Worm (Caenorhabditis elegans): ENCODE results near the gene polh-1.

DNA sequence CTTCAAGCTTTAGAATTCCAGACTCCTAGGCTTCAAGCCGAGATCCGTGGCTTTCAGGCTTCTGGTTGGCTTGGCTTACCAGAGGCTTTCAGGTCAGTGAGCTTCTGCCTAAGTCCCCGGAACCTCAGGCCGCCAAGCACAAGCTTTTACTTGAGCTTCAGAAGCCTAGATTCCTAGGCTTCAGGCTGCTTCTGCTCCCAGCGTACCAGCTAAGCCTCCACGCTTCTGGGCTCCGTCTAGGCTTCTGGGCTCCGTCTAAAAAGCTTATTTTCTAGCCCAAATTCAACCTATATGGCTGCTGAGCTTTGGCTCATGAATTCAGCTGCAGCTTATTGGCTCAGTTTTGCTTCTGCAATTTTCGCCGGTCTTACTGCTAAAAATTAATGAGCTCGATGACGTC is 24.3 kb downstream of the polh-1 start:
- TF ChIP-seq him-1 (tag; optimal IDR thresholded peaks at IDR 0.05), result no peak
- TF ChIP-seq dao-5 (tag; optimal IDR thresholded peaks at IDR 0.05), result no peak

Data from whole organism, L4/young adult.